Comparison of ENCODE assay signal across 2 fruit fly cellular contexts in genomic region chr3L:1754935-1755334, dm6.
TF ChIP-seq lines count a peak whose summit lies in the region.

No protein-coding gene starts in this region.

- no peak for TF ChIP-seq CTCF in whole organism, embryonic (GFP tag; optimal IDR thresholded peaks at IDR 0.05; lab: Kevin White, UChicago)

TF ChIP-seq in whole organism, embryonic, 481 proteins besides CTCF, POLR2A, EP300 and RAD21:
- TF ChIP-seq Hmx (GFP tag; optimal IDR thresholded peaks at IDR 0.05; lab: Kevin White, UChicago) (no peak), bowl (GFP tag; IDR thresholded peaks at IDR 0.05; lab: Robert Waterston, UW) (no peak), grn (GFP tag; optimal IDR thresholded peaks at IDR 0.05; lab: Kevin White, UChicago) (peak; percentile 20), CG11696 (GFP tag; IDR thresholded peaks at IDR 0.05; lab: Robert Waterston, UW) (no peak), vfl (GFP tag; optimal IDR thresholded peaks at IDR 0.05; lab: Kevin White, UChicago) (no peak), crol (GFP tag; IDR thresholded peaks at IDR 0.05; lab: Robert Waterston, UW) (no peak), Mad (GFP tag; optimal IDR thresholded peaks at IDR 0.05; lab: Kevin White, UChicago) (no peak), Mes4 (GFP tag; optimal IDR thresholded peaks at IDR 0.05; lab: Kevin White, UChicago) (no peak), CG13123 (GFP tag; optimal IDR thresholded peaks at IDR 0.05; lab: Kevin White, UChicago) (no peak), CG6654 (GFP tag; optimal IDR thresholded peaks at IDR 0.05; lab: Kevin White, UChicago) (no peak), danr (GFP tag; IDR thresholded peaks at IDR 0.05; lab: Robert Waterston, UW) (no peak), unpg (GFP tag; optimal IDR thresholded peaks at IDR 0.05; lab: Kevin White, UChicago) (no peak), CG17568 (GFP tag; optimal IDR thresholded peaks at IDR 0.05; lab: Kevin White, UChicago) (no peak), cwo (GFP tag; optimal IDR thresholded peaks at IDR 0.05; lab: Kevin White, UChicago) (peak; percentile 23), crc (GFP tag; optimal IDR thresholded peaks at IDR 0.05; lab: Kevin White, UChicago) (no peak), CG18476 (GFP tag; optimal IDR thresholded peaks at IDR 0.05; lab: Kevin White, UChicago) (no peak), Blimp-1 (GFP tag; optimal IDR thresholded peaks at IDR 0.05; lab: Kevin White, UChicago) (peak; percentile 82), vvl (GFP tag; IDR thresholded peaks at IDR 0.05; lab: Robert Waterston, UW) (peak; percentile 47), lov (optimal IDR thresholded peaks at IDR 0.05; lab: Kevin White, UChicago) (no peak), lov (GFP tag; IDR thresholded peaks at IDR 0.05; lab: Robert Waterston, UW) (0 out of 3 replicates have a peak, but pooled peaks have one; percentile 36), trh (GFP tag; optimal IDR thresholded peaks at IDR 0.05; lab: Kevin White, UChicago) (no peak), CoRest (tag; optimal IDR thresholded peaks at IDR 0.05; lab: Kevin White, UChicago) (no peak), slp2 (GFP tag; optimal IDR thresholded peaks at IDR 0.05; lab: Kevin White, UChicago) (no peak)

TF ChIP-seq in whole organism, prepupa, 60 proteins besides CTCF, POLR2A, EP300 and RAD21:
- TF ChIP-seq CG6276 (GFP tag; optimal IDR thresholded peaks at IDR 0.05; lab: Kevin White, UChicago): no peak
- peak; percentile 77 for TF ChIP-seq Blimp-1 (GFP tag; optimal IDR thresholded peaks at IDR 0.05; lab: Kevin White, UChicago)
- TF ChIP-seq esn (GFP tag; optimal IDR thresholded peaks at IDR 0.05; lab: Kevin White, UChicago): no peak
- no peak for TF ChIP-seq CG31627 (GFP tag; optimal IDR thresholded peaks at IDR 0.05; lab: Kevin White, UChicago)
- no peak for TF ChIP-seq CG8319 (GFP tag; optimal IDR thresholded peaks at IDR 0.05; lab: Kevin White, UChicago)
- TF ChIP-seq CG11762 (GFP tag; optimal IDR thresholded peaks at IDR 0.05; lab: Kevin White, UChicago; ENCODE audit: insufficient read depth): no peak
- TF ChIP-seq Hr39 (GFP tag; optimal IDR thresholded peaks at IDR 0.05; lab: Kevin White, UChicago): no peak
- no peak for TF ChIP-seq CG10631 (GFP tag; optimal IDR thresholded peaks at IDR 0.05; lab: Kevin White, UChicago)

Comparison
In these comparisons a context has a peak if more than half of its experiments do, and no peak if none do; other contexts are left out.
1. Of the 7 proteins assayed by ChIP-seq in both whole organism, embryonic and whole organism, prepupa: peak only in whole organism, embryonic: none; only in whole organism, prepupa: none; in both: Blimp-1; in neither: 6.